Worm (Caenorhabditis elegans): ENCODE measurements around the gene che-7.

- TF ChIP-seq unc-62 (GFP tag; optimal IDR thresholded peaks at IDR 0.05), result peak; percentile 50
- peak; percentile 57 for TF ChIP-seq nhr-11 (tag; optimal IDR thresholded peaks at IDR 0.05)
- TF ChIP-seq ama-1 (optimal IDR thresholded peaks at IDR 0.05), result no peak
Observed at ce11 chrV:8000929-8001513, 32.0 kb upstream of the che-7 start, which contains the start of gene Y97E10AR.1.
